Fruit fly (Drosophila melanogaster): ENCODE results near the gene Zw10.

- no peak for TF ChIP-seq Rel (GFP tag; optimal IDR thresholded peaks at IDR 0.05)
- TF ChIP-seq Rel (tag; optimal IDR thresholded peaks at IDR 0.05), result no peak
- no peak for TF ChIP-seq Myc (optimal IDR thresholded peaks at IDR 0.05)
- no peak for TF ChIP-seq CG32264 (GFP tag; optimal IDR thresholded peaks at IDR 0.05)
- TF ChIP-seq Hr78 (GFP tag; optimal IDR thresholded peaks at IDR 0.05), result no peak
- TF ChIP-seq psq (GFP tag; optimal IDR thresholded peaks at IDR 0.05), result no peak
Observed at dm6 chrX:2638646-2639045, 34.6 kb downstream of the Zw10 start.

Measured in whole organism, wandering third instar larva.